Fruit fly (Drosophila melanogaster) whole organism, embryonic: ENCODE data around the gene CG7551.

Experiments used
- CG16815 ChIP-seq: fragments of 200-800 bp; sonication (Bioruptor generic); optimal IDR thresholded peaks from 3 replicates; lab custom pipeline; 2017; ENCODE audit warnings: missing biosample characterization, mild to moderate bottlenecking, missing genetic modification characterization
- CG2120 ChIP-seq: fragments of 200-800 bp; sonication (Bioruptor generic); optimal IDR thresholded peaks from 3 replicates; lab custom pipeline; 2016; ENCODE audit warnings: missing biosample characterization, missing genetic modification characterization
- CG31388 ChIP-seq: fragments of 200-800 bp; sonication (Bioruptor generic); optimal IDR thresholded peaks from 2 replicates; lab custom pipeline; 2016; ENCODE audit warnings: missing biosample characterization, missing genetic modification characterization
- CG7372 ChIP-seq: fragments of 200-800 bp; sonication (Bioruptor generic); IDR thresholded peaks from 2 replicates; pipeline ENCODE4 v1.3.6; 2022; ENCODE audit warnings: missing biosample characterization, missing genetic modification characterization
- Pdp1 ChIP-seq, 2 experiments: fragments of 200-800 bp; sonication (Bioruptor generic); optimal IDR thresholded peaks; 3 replicates each; lab custom pipeline; 2016; ENCODE audit warnings: missing biosample characterization in 2 of 2, missing genetic modification characterization in 2 of 2, mild to moderate bottlenecking in 1 of 2, moderate library complexity in 1 of 2
- Sry-δ ChIP-seq: fragments of 200-800 bp; sonication (Bioruptor generic); optimal IDR thresholded peaks from 2 replicates; lab custom pipeline; 2016; ENCODE audit warnings: missing biosample characterization, missing genetic modification characterization
- ash1 ChIP-seq: fragments of 200-800 bp; sonication (Bioruptor generic); optimal IDR thresholded peaks from 2 replicates; lab custom pipeline; 2018; ENCODE audit warnings: missing biosample characterization, mild to moderate bottlenecking, missing genetic modification characterization
- eyg ChIP-seq: fragments of 200-800 bp; sonication (Bioruptor generic); optimal IDR thresholded peaks from 3 replicates; lab custom pipeline; 2016; ENCODE audit warnings: missing biosample characterization, missing genetic modification characterization
- psq ChIP-seq: fragments of 200-800 bp; sonication (Bioruptor generic); optimal IDR thresholded peaks from 2 replicates; lab custom pipeline; 2017; ENCODE audit warnings: missing biosample characterization, missing genetic modification characterization

DNA sequence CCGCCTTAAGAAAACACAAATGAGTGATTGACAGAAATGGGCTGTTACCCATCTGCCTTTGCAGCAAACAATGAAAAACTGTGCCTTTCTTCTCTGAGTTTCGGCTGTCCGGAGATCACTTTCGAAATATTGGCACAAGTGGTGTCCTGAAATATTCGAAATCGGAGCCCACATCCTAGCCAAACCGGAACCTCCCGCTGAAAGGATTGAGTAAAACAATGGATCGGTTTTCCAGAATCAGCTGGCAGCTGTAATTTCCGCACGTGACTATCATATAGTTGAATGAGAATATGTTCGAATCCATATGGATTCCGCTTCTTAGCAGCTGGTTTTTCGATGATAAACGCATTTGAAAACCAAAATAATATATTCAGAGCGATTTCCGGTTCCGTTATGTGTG, 24.2 kb upstream of the CG7551 start:
- TF ChIP-seq CG16815 (GFP tag; lab: Kevin White, UChicago): no peak
- no peak for TF ChIP-seq eyg (GFP tag; lab: Kevin White, UChicago)
- no peak for TF ChIP-seq psq (GFP tag; lab: Kevin White, UChicago)
- no peak for TF ChIP-seq ash1 (GFP tag; lab: Kevin White, UChicago)
- TF ChIP-seq CG31388 (GFP tag; lab: Kevin White, UChicago): no peak
- TF ChIP-seq Pdp1 (GFP tag; optimal IDR thresholded peaks at IDR 0.05; lab: Kevin White, UChicago): no peak
- no peak for TF ChIP-seq CG2120
- no peak for TF ChIP-seq Sry-δ (GFP tag; lab: Kevin White, UChicago)
- no peak for TF ChIP-seq CG7372
